Worm (Caenorhabditis elegans): Measurements from ENCODE around the gene sdz-12.

ce11 chrII:3781238-3781637 is 49.6 kb upstream of the sdz-12 start:
- no peak for TF ChIP-seq cebp-2 (GFP tag; IDR thresholded peaks at IDR 0.05)
- TF ChIP-seq F49E8.2 (tag; optimal IDR thresholded peaks at IDR 0.05; ENCODE audit: insufficient read depth), result no peak
- TF ChIP-seq T07F8.4 (tag; optimal IDR thresholded peaks at IDR 0.05), result no peak
- TF ChIP-seq lir-1 (GFP tag; conservative IDR thresholded peaks at IDR 0.05), result no peak
- TF ChIP-seq lsl-1 (GFP tag; optimal IDR thresholded peaks at IDR 0.05), result no peak
- TF ChIP-seq hsf-1 (GFP tag; IDR thresholded peaks at IDR 0.05), result no peak
- TF ChIP-seq him-1 (tag; optimal IDR thresholded peaks at IDR 0.05), result no peak
- TF ChIP-seq akir-1 (GFP tag; optimal IDR thresholded peaks at IDR 0.05), result no peak

Data from whole organism, young adult.